Worm (Caenorhabditis elegans) whole organism, L3 larva: ENCODE results near the gene mihp-2.

Source experiments
- aly-2 ChIP-seq: fragments of 150-350 bp; optimal IDR thresholded peaks from 2 replicates; lab custom pipeline; 2014; ENCODE audit warnings: missing biosample characterization, missing genetic modification characterization
- ama-1 ChIP-seq: fragments of 150-350 bp; optimal IDR thresholded peaks from 2 replicates; lab custom pipeline; 2018
- elt-1 ChIP-seq: fragments of 150-350 bp; optimal IDR thresholded peaks from 2 replicates; lab custom pipeline; 2014; ENCODE audit warnings: missing biosample characterization, missing genetic modification characterization
- elt-2 ChIP-seq: sonication (generic microtip); optimal IDR thresholded peaks from 2 replicates; lab custom pipeline; 2016; ENCODE audit warnings: missing genetic modification reagents, mild to moderate bottlenecking, missing genetic modification characterization, missing compliant biosample characterization
- lin-15B ChIP-seq: fragments of 150-350 bp; optimal IDR thresholded peaks from 2 replicates; lab custom pipeline; 2014; ENCODE audit warnings: missing biosample characterization, missing genetic modification characterization
- nhr-11 ChIP-seq: fragments of 150-350 bp; optimal IDR thresholded peaks from 2 replicates; lab custom pipeline; 2014; ENCODE audit warnings: missing biosample characterization, missing genetic modification characterization
- nhr-25 ChIP-seq: sonication (generic microtip); optimal IDR thresholded peaks from 2 replicates; lab custom pipeline; 2017; ENCODE audit warnings: missing biosample characterization, missing genetic modification characterization
- nhr-43 ChIP-seq: sonication (generic microtip); optimal IDR thresholded peaks from 2 replicates; lab custom pipeline; 2016; ENCODE audit warnings: mild to moderate bottlenecking, missing genetic modification characterization, missing compliant biosample characterization; ENCODE audit not compliant: poor library complexity, severe bottlenecking
- pha-4 ChIP-seq: fragments of 150-350 bp; optimal IDR thresholded peaks from 2 replicates; lab custom pipeline; 2014; ENCODE audit warnings: missing biosample characterization, missing genetic modification reagents, missing genetic modification characterization
- tbx-2 ChIP-seq: sonication (generic microtip); optimal IDR thresholded peaks from 2 replicates; lab custom pipeline; 2016; ENCODE audit warnings: mild to moderate bottlenecking, missing genetic modification characterization, missing compliant biosample characterization
- unc-62 ChIP-seq: fragments of 150-350 bp; sonication (generic microtip); optimal IDR thresholded peaks from 4 replicates; lab custom pipeline; 2014; ENCODE audit warnings: missing biosample characterization, missing genetic modification reagents, missing genetic modification characterization

DNA sequence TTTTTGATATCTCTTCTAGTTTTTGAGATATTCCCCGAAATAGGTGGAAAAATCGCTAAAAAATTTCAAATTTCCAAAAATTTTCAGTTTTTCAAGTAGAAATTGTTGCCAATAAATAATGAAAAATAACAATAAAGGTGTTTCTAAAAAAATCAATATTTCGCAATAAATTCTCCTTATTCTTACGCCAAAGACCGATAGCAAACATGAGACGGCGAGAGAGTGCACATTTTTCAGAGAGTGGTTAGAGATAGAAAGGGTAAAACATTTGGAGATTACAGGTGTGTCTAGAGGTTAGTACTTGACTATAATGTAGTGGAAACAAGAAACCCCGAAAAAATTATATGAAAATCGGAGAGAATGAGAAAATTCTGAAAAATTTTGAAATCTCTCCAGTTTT, 2.0 kb upstream of the mihp-2 start:
- TF ChIP-seq elt-1 (tag; lab: Kevin White, UChicago), result no peak
- TF ChIP-seq nhr-43 (tag; lab: Kevin White, UChicago), result no peak
- TF ChIP-seq nhr-11, result no peak
- TF ChIP-seq unc-62, result no peak
- TF ChIP-seq nhr-25 (tag; lab: Kevin White, UChicago), result no peak
- TF ChIP-seq ama-1 (lab: Kevin White, UChicago), result no peak
- TF ChIP-seq aly-2 (tag; lab: Kevin White, UChicago), result no peak
- peak; percentile 54 for TF ChIP-seq pha-4 (tag; lab: Kevin White, UChicago)
- no peak for TF ChIP-seq lin-15B (tag; lab: Kevin White, UChicago)
- peak; percentile 51 for TF ChIP-seq elt-2 (tag; lab: Kevin White, UChicago)
- TF ChIP-seq tbx-2 (tag; lab: Kevin White, UChicago), result no peak
